Fruit fly (Drosophila melanogaster): ENCODE data around the gene Sfp26Ad.
A peak's percentile ranks its signal among the peaks of the same experiment; 100 is the strongest.

Sfp26Ad gene

dm6 chr2L:5978333-5979054, 35.4 kb upstream of the Sfp26Ad start:
- TF ChIP-seq CG13204 (GFP tag; optimal IDR thresholded peaks at IDR 0.05) (peak; percentile 68), CG9948 (tag; optimal IDR thresholded peaks at IDR 0.05) (no peak), CG15710 (tag; optimal IDR thresholded peaks at IDR 0.05) (peak; percentile 5), Ets98B (GFP tag; IDR thresholded peaks at IDR 0.05) (no peak), rn (GFP tag; IDR thresholded peaks at IDR 0.05) (no peak), fd96Ca (GFP tag; IDR thresholded peaks at IDR 0.05) (no peak), EcR (GFP tag; optimal IDR thresholded peaks at IDR 0.05) (peak; percentile 45), CG4496 (GFP tag; IDR thresholded peaks at IDR 0.05) (no peak), CG10348 (GFP tag; IDR thresholded peaks at IDR 0.05) (no peak), Pif1B (GFP tag; optimal IDR thresholded peaks at IDR 0.05) (peak; percentile 34), gl (tag; optimal IDR thresholded peaks at IDR 0.05) (no peak), CG8159 (tag; optimal IDR thresholded peaks at IDR 0.05) (no peak), D1 (tag; optimal IDR thresholded peaks at IDR 0.05) (no peak), CG17806 (tag; optimal IDR thresholded peaks at IDR 0.05) (no peak), Pif1A (GFP tag; optimal IDR thresholded peaks at IDR 0.05) (no peak), CG8301 (tag; optimal IDR thresholded peaks at IDR 0.05) (no peak), CG34367 (tag; optimal IDR thresholded peaks at IDR 0.05) (no peak), CG12605 (GFP tag; IDR thresholded peaks at IDR 0.05) (no peak), CG32121 (GFP tag; IDR thresholded peaks at IDR 0.05) (no peak), CG14655 (GFP tag; optimal IDR thresholded peaks at IDR 0.05) (no peak), Snoo (tag; optimal IDR thresholded peaks at IDR 0.05) (peak; percentile 7)

- TF ChIP-seq rn (GFP tag; IDR thresholded peaks at IDR 0.05) (no peak), CG8301 (tag; optimal IDR thresholded peaks at IDR 0.05) (no peak), D1 (tag; optimal IDR thresholded peaks at IDR 0.05) (no peak), Ets98B (GFP tag; IDR thresholded peaks at IDR 0.05) (no peak), CG4496 (GFP tag; IDR thresholded peaks at IDR 0.05) (no peak), CG32121 (GFP tag; IDR thresholded peaks at IDR 0.05) (no peak), CG10348 (GFP tag; IDR thresholded peaks at IDR 0.05) (no peak)
Observed at dm6 chr2L:5977729-5978078, 34.6 kb upstream of the Sfp26Ad start.

dm6 chr2L:5977070-5977728, 34.1 kb upstream of the Sfp26Ad start:
- TF ChIP-seq Pif1A (GFP tag; optimal IDR thresholded peaks at IDR 0.05) (no peak), CG13204 (GFP tag; optimal IDR thresholded peaks at IDR 0.05) (peak; percentile 50), CG8159 (tag; optimal IDR thresholded peaks at IDR 0.05) (peak; percentile 2), EcR (GFP tag; optimal IDR thresholded peaks at IDR 0.05) (peak; percentile 97)

dm6 chr2L:5975601-5976000, 32.5 kb upstream of the Sfp26Ad start:
- TF ChIP-seq CG13204 (GFP tag; optimal IDR thresholded peaks at IDR 0.05) (no peak), Pif1A (GFP tag; optimal IDR thresholded peaks at IDR 0.05) (no peak), Ets98B (GFP tag; IDR thresholded peaks at IDR 0.05) (no peak), Pif1B (GFP tag; optimal IDR thresholded peaks at IDR 0.05) (no peak), D1 (tag; optimal IDR thresholded peaks at IDR 0.05) (no peak), CG8159 (tag; optimal IDR thresholded peaks at IDR 0.05) (no peak), gl (tag; optimal IDR thresholded peaks at IDR 0.05) (no peak), CG15710 (tag; optimal IDR thresholded peaks at IDR 0.05) (no peak), CG10348 (GFP tag; IDR thresholded peaks at IDR 0.05) (no peak), CG4496 (GFP tag; IDR thresholded peaks at IDR 0.05) (no peak), Snoo (tag; optimal IDR thresholded peaks at IDR 0.05) (no peak), EcR (GFP tag; optimal IDR thresholded peaks at IDR 0.05) (no peak), fd96Ca (GFP tag; IDR thresholded peaks at IDR 0.05) (no peak), rn (GFP tag; IDR thresholded peaks at IDR 0.05) (no peak)

dm6 chr2L:5975025-5975539, 32.0 kb upstream of the Sfp26Ad start:
- TF ChIP-seq CG8159 (tag; optimal IDR thresholded peaks at IDR 0.05) (no peak), CG12605 (GFP tag; IDR thresholded peaks at IDR 0.05) (no peak), EcR (GFP tag; optimal IDR thresholded peaks at IDR 0.05) (peak; percentile 27), gl (tag; optimal IDR thresholded peaks at IDR 0.05) (no peak), CG34367 (tag; optimal IDR thresholded peaks at IDR 0.05) (no peak), CG9948 (tag; optimal IDR thresholded peaks at IDR 0.05) (no peak), CG10348 (GFP tag; IDR thresholded peaks at IDR 0.05) (no peak), CG32121 (GFP tag; IDR thresholded peaks at IDR 0.05) (no peak), Pif1A (GFP tag; optimal IDR thresholded peaks at IDR 0.05) (no peak), Pif1B (GFP tag; optimal IDR thresholded peaks at IDR 0.05) (no peak), CG13204 (GFP tag; optimal IDR thresholded peaks at IDR 0.05) (peak; percentile 43), Ets98B (GFP tag; IDR thresholded peaks at IDR 0.05) (peak; percentile 16; the same call in 1 of the 2 replicates), CG8301 (tag; optimal IDR thresholded peaks at IDR 0.05) (no peak), Snoo (tag; optimal IDR thresholded peaks at IDR 0.05) (no peak), fd96Ca (GFP tag; IDR thresholded peaks at IDR 0.05) (0 out of 3 replicates have a peak, but pooled peaks have one; percentile 16), CG15710 (tag; optimal IDR thresholded peaks at IDR 0.05) (no peak), CG14655 (GFP tag; optimal IDR thresholded peaks at IDR 0.05) (no peak), CG4496 (GFP tag; IDR thresholded peaks at IDR 0.05) (no peak), rn (GFP tag; IDR thresholded peaks at IDR 0.05) (no peak), CG17806 (tag; optimal IDR thresholded peaks at IDR 0.05) (no peak), D1 (tag; optimal IDR thresholded peaks at IDR 0.05) (no peak)

dm6 chr2L:5974122-5974521, 31.0 kb upstream of the Sfp26Ad start:
- TF ChIP-seq CG34367 (tag; optimal IDR thresholded peaks at IDR 0.05) (no peak), rn (GFP tag; IDR thresholded peaks at IDR 0.05) (no peak), CG13204 (GFP tag; optimal IDR thresholded peaks at IDR 0.05) (no peak), CG4496 (GFP tag; IDR thresholded peaks at IDR 0.05) (no peak), Pif1A (GFP tag; optimal IDR thresholded peaks at IDR 0.05) (no peak), CG8159 (tag; optimal IDR thresholded peaks at IDR 0.05) (no peak), gl (tag; optimal IDR thresholded peaks at IDR 0.05) (no peak), Ets98B (GFP tag; IDR thresholded peaks at IDR 0.05) (0 out of 2 replicates have a peak, but pooled peaks have one; percentile 31), Pif1B (GFP tag; optimal IDR thresholded peaks at IDR 0.05) (no peak), CG14655 (GFP tag; optimal IDR thresholded peaks at IDR 0.05) (peak; percentile 15), CG10348 (GFP tag; IDR thresholded peaks at IDR 0.05) (no peak), fd96Ca (GFP tag; IDR thresholded peaks at IDR 0.05) (no peak), EcR (GFP tag; optimal IDR thresholded peaks at IDR 0.05) (peak; percentile 90), CG9948 (tag; optimal IDR thresholded peaks at IDR 0.05) (no peak)
